Worm (Caenorhabditis elegans): ENCODE measurements around the gene Y75B7B.2.

ce11 chrV:1305846-1306245 is 30.0 kb upstream of the Y75B7B.2 start:
- TF ChIP-seq nhr-11 (tag; optimal IDR thresholded peaks at IDR 0.05) (no peak), ceh-16 (tag; optimal IDR thresholded peaks at IDR 0.05) (no peak), zag-1 (tag; optimal IDR thresholded peaks at IDR 0.05) (no peak), ztf-4 (tag; optimal IDR thresholded peaks at IDR 0.05) (no peak), skn-1 (tag; optimal IDR thresholded peaks at IDR 0.05) (no peak), ztf-11 (tag; optimal IDR thresholded peaks at IDR 0.05) (no peak), lin-13 (GFP tag; optimal IDR thresholded peaks at IDR 0.05) (no peak), nhr-23 (tag; optimal IDR thresholded peaks at IDR 0.05) (no peak)
